Worm (Caenorhabditis elegans): ENCODE measurements around the gene T25B9.11.

ce11 chrIV:10798604-10799003 is 34.3 kb downstream of the T25B9.11 start:
- TF ChIP-seq W03F9.2 (tag; optimal IDR thresholded peaks at IDR 0.05) (no peak), him-1 (tag; optimal IDR thresholded peaks at IDR 0.05) (no peak)
